Worm (Caenorhabditis elegans): ENCODE measurements around the gene dyf-19.

ce11 chrV:19613161-19613560, 11.7 kb upstream of the dyf-19 start, which contains the start of gene nlp-26:
- TF ChIP-seq lin-15B (tag; optimal IDR thresholded peaks at IDR 0.05) (no peak), ceh-82 (tag; optimal IDR thresholded peaks at IDR 0.05) (no peak), nhr-11 (tag; optimal IDR thresholded peaks at IDR 0.05) (no peak), hpl-2 (GFP tag; optimal IDR thresholded peaks at IDR 0.05) (no peak), egl-27 (tag; optimal IDR thresholded peaks at IDR 0.05) (no peak), pqm-1 (tag; optimal IDR thresholded peaks at IDR 0.05) (no peak), rnt-1 (tag; optimal IDR thresholded peaks at IDR 0.05) (no peak), ama-1 (optimal IDR thresholded peaks at IDR 0.05) (no peak), alr-1 (tag; optimal IDR thresholded peaks at IDR 0.05; ENCODE audit: borderline replicate concordance) (no peak), lir-3 (tag; optimal IDR thresholded peaks at IDR 0.05; ENCODE audit: poor library complexity) (no peak), sup-37 (GFP tag; optimal IDR thresholded peaks at IDR 0.05) (no peak)
